Fruit fly (Drosophila melanogaster) whole organism, pupa: Measurements from ENCODE around the gene CG7166.

Source experiments
- CG10348 ChIP-seq: fragments of 200-800 bp; sonication (Bioruptor generic); IDR thresholded peaks from 2 replicates; pipeline ENCODE4 v1.3.6; 2022; ENCODE audit warnings: missing biosample characterization, missing genetic modification characterization
- CG12605 ChIP-seq: fragments of 200-800 bp; sonication (Bioruptor generic); IDR thresholded peaks from 2 replicates; pipeline ENCODE4 v1.3.6; 2022; ENCODE audit warnings: missing biosample characterization, missing genetic modification characterization
- CG13204 ChIP-seq: fragments of 200-800 bp; sonication (Bioruptor generic); optimal IDR thresholded peaks from 2 replicates; lab custom pipeline; 2018; ENCODE audit warnings: missing biosample characterization, mild to moderate bottlenecking, missing genetic modification characterization, moderate library complexity
- CG14655 ChIP-seq: fragments of 200-800 bp; sonication (Bioruptor generic); optimal IDR thresholded peaks from 3 replicates; lab custom pipeline; 2017; ENCODE audit warnings: mild to moderate bottlenecking, missing biosample characterization, missing genetic modification reagents, missing genetic modification characterization
- CG15710 ChIP-seq: fragments of 200-800 bp; sonication (Bioruptor generic); optimal IDR thresholded peaks from 2 replicates; lab custom pipeline; 2018; ENCODE audit warnings: missing biosample characterization, mild to moderate bottlenecking, missing genetic modification characterization, moderate library complexity
- CG17806 ChIP-seq: fragments of 200-800 bp; sonication (Bioruptor generic); optimal IDR thresholded peaks from 2 replicates; lab custom pipeline; 2018; ENCODE audit warnings: missing biosample characterization, mild to moderate bottlenecking, missing genetic modification characterization, moderate library complexity
- CG32121 ChIP-seq: fragments of 200-800 bp; sonication (Bioruptor generic); IDR thresholded peaks from 2 replicates; pipeline ENCODE4 v1.3.6; 2022; ENCODE audit warnings: missing biosample characterization, missing genetic modification characterization
- CG34367 ChIP-seq: fragments of 200-800 bp; sonication (Bioruptor generic); optimal IDR thresholded peaks from 2 replicates; lab custom pipeline; 2018; ENCODE audit warnings: missing biosample characterization, mild to moderate bottlenecking, missing genetic modification characterization
- CG4496 ChIP-seq: fragments of 200-800 bp; sonication (Bioruptor generic); IDR thresholded peaks from 3 replicates; pipeline ENCODE4 v1.3.6; 2022; ENCODE audit warnings: missing biosample characterization, missing genetic modification characterization
- CG8159 ChIP-seq: fragments of 200-800 bp; sonication (Bioruptor generic); optimal IDR thresholded peaks from 3 replicates; lab custom pipeline; 2018; ENCODE audit warnings: missing biosample characterization, mild to moderate bottlenecking, missing genetic modification characterization, moderate library complexity
- CG8301 ChIP-seq: fragments of 200-800 bp; sonication (Bioruptor generic); optimal IDR thresholded peaks from 2 replicates; lab custom pipeline; 2018; ENCODE audit warnings: missing biosample characterization, mild to moderate bottlenecking, missing genetic modification characterization
- CG9948 ChIP-seq: fragments of 200-800 bp; sonication (Bioruptor generic); optimal IDR thresholded peaks from 2 replicates; lab custom pipeline; 2018; ENCODE audit warnings: missing biosample characterization, mild to moderate bottlenecking, missing genetic modification characterization, moderate library complexity
- D1 ChIP-seq: fragments of 200-800 bp; sonication (Bioruptor generic); optimal IDR thresholded peaks from 2 replicates; lab custom pipeline; 2018; ENCODE audit warnings: missing biosample characterization, mild to moderate bottlenecking, missing genetic modification characterization, moderate library complexity
- EcR ChIP-seq: fragments of 200-800 bp; sonication (Bioruptor generic); optimal IDR thresholded peaks from 3 replicates; lab custom pipeline; 2019; ENCODE audit warnings: missing biosample characterization, missing genetic modification characterization, mild to moderate bottlenecking, moderate library complexity, missing genetic modification reagents
- Ets98B ChIP-seq: fragments of 200-800 bp; sonication (Bioruptor generic); IDR thresholded peaks from 2 replicates; pipeline ENCODE4 v1.3.6; 2022; ENCODE audit warnings: missing biosample characterization, missing genetic modification characterization
- Pif1A ChIP-seq: fragments of 200-800 bp; sonication (Bioruptor generic); optimal IDR thresholded peaks from 3 replicates; lab custom pipeline; 2016; ENCODE audit warnings: missing biosample characterization, missing genetic modification characterization
- Pif1B ChIP-seq: fragments of 200-800 bp; sonication (Bioruptor generic); optimal IDR thresholded peaks from 3 replicates; lab custom pipeline; 2016; ENCODE audit warnings: missing biosample characterization, missing genetic modification characterization
- Snoo ChIP-seq: fragments of 200-800 bp; sonication (Bioruptor generic); optimal IDR thresholded peaks from 3 replicates; lab custom pipeline; 2017; ENCODE audit warnings: missing biosample characterization, mild to moderate bottlenecking, missing genetic modification characterization, inconsistent platforms
- fd96Ca ChIP-seq: fragments of 200-800 bp; sonication (Bioruptor generic); IDR thresholded peaks from 3 replicates; pipeline ENCODE4 v1.3.6; 2022; ENCODE audit warnings: missing biosample characterization, missing genetic modification characterization
- gl ChIP-seq: fragments of 200-800 bp; sonication (Bioruptor generic); optimal IDR thresholded peaks from 2 replicates; lab custom pipeline; 2018; ENCODE audit warnings: missing biosample characterization, mild to moderate bottlenecking, missing genetic modification characterization
- rn ChIP-seq: fragments of 200-800 bp; sonication (Bioruptor generic); IDR thresholded peaks from 2 replicates; pipeline ENCODE4 v1.3.6; 2022; ENCODE audit warnings: missing biosample characterization, missing genetic modification characterization

The CG7166 gene

dm6 chr3L:21625547-21625946 lies at the start of gene CG7166, which contains the start of gene Alg11:
CG7166 (minus strand) TSS chr3L:21625647.
Alg11 (plus strand) TSS chr3L:21625806.
- TF ChIP-seq CG13204 (GFP tag; lab: Kevin White, UChicago) (no peak), D1 (no peak), CG10348 (GFP tag; lab: Robert Waterston, UW) (no peak), CG12605 (GFP tag; lab: Robert Waterston, UW) (no peak), Snoo (tag; lab: Kevin White, UChicago) (no peak), EcR (GFP tag; lab: Kevin White, UChicago) (no peak), CG14655 (no peak), CG8301 (no peak), CG8159 (tag; lab: Kevin White, UChicago) (no peak), CG4496 (GFP tag; lab: Robert Waterston, UW) (no peak), CG15710 (tag; lab: Kevin White, UChicago) (no peak), gl (no peak), Pif1B (no peak), CG17806 (no peak), CG34367 (tag; lab: Kevin White, UChicago) (no peak), Pif1A (no peak), fd96Ca (GFP tag; lab: Robert Waterston, UW) (no peak)

- TF ChIP-seq Snoo (tag; lab: Kevin White, UChicago) (no peak), CG14655 (no peak), CG17806 (no peak)
Measured at dm6 chr3L:21671839-21672238, 46.4 kb upstream of the CG7166 start, which contains the start of gene CG11249. CG11249 (plus strand) TSS chr3L:21672139.

- TF ChIP-seq CG4496 (GFP tag; lab: Robert Waterston, UW) (no peak), gl (no peak), fd96Ca (GFP tag; lab: Robert Waterston, UW) (no peak), CG32121 (GFP tag; lab: Robert Waterston, UW) (no peak), CG15710 (tag; lab: Kevin White, UChicago) (no peak), CG8301 (no peak), CG14655 (no peak), CG8159 (tag; lab: Kevin White, UChicago) (no peak), CG13204 (GFP tag; lab: Kevin White, UChicago) (no peak), EcR (GFP tag; lab: Kevin White, UChicago) (no peak), rn (GFP tag; lab: Robert Waterston, UW) (no peak), CG12605 (GFP tag; lab: Robert Waterston, UW) (no peak), CG34367 (tag; lab: Kevin White, UChicago) (no peak), Snoo (tag; lab: Kevin White, UChicago) (no peak)
- TF ChIP-seq, all 21 proteins: peak for 0
Measured at dm6 chr3L:21667530-21667929, 42.1 kb upstream of the CG7166 start.

DNA sequence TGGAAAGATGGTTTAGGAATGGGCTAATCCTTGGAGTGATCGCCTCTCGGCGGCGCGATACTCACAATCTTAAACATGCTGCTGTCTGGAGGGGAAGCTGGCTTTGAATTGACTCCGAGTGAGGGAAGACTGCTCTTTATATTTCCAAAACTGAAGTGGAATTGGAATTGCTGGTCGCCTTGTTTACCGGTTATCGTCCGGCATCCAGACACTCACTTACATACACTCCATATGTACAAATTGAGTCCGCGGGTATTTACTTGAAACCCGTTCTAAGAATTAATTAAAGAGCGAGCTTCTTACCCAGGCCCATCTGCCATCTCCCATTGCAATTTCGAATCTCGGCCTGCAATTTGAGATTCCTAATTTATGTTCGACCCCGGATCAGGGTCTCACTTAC lies 41.4 kb upstream of the CG7166 start, which contains the start of gene Cpr78E:
Cpr78E (minus strand) TSS at position 101 of the 400 bp plus-strand sequence.
- TF ChIP-seq CG13204 (GFP tag; lab: Kevin White, UChicago) (no peak), CG17806 (no peak), Pif1B (no peak), CG15710 (tag; lab: Kevin White, UChicago) (no peak), CG14655 (no peak), gl (no peak)

dm6 chr3L:21652768-21653167 lies 27.3 kb upstream of the CG7166 start:
- TF ChIP-seq CG34367 (tag; lab: Kevin White, UChicago), result no peak
- TF ChIP-seq CG8301, result no peak
- no peak for TF ChIP-seq CG10348 (GFP tag; lab: Robert Waterston, UW)
- no peak for TF ChIP-seq CG4496 (GFP tag; lab: Robert Waterston, UW)
- peak; percentile 58 for TF ChIP-seq EcR (GFP tag; lab: Kevin White, UChicago)
- TF ChIP-seq D1, result peak; percentile 66

DNA sequence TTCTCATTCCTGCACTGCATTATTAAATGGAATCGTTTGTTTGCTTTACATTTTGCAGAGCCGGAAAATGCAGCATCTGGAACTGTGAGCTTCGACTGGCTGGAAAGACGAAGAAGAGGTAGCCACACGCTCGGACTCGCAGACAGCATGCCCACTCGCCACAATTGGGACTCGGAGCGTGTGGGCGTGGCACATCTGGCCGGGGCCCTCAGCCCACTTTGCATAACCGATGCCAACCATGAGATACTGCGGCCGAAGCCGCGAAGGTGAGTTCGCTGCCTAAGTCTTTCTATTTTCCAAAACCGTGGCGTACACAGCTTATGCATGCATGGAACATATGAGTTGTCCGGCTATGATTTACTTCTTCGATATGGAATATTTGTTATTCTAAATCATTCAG lies 26.7 kb upstream of the CG7166 start:
- TF ChIP-seq fd96Ca (GFP tag; lab: Robert Waterston, UW) (no peak), Ets98B (GFP tag; lab: Robert Waterston, UW) (no peak), CG4496 (GFP tag; lab: Robert Waterston, UW) (no peak), CG9948 (tag; lab: Kevin White, UChicago) (no peak), Pif1B (no peak), CG17806 (no peak), CG12605 (GFP tag; lab: Robert Waterston, UW) (no peak), CG32121 (GFP tag; lab: Robert Waterston, UW) (no peak), Pif1A (no peak), Snoo (tag; lab: Kevin White, UChicago) (no peak), rn (GFP tag; lab: Robert Waterston, UW) (no peak), CG10348 (GFP tag; lab: Robert Waterston, UW) (no peak), CG15710 (tag; lab: Kevin White, UChicago) (no peak)

DNA sequence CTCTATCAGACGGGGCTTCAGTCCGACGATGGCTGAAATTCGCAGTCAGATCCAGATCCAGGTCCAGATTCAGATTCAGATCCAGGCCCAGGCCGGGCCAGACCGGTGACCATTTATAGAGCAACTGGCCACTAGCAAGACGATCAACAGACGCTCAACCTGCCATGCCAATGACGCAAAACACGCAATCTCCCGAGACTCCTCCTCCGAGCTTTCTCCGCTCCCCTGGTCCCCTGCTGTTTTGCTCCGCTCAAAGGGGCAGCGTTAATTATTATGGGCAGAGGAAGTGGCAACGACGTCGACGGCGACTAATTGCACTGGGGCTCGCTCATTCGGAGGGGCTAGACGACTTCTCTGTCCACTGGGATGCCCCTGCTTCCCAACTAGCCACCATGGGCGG lies 26.0 kb upstream of the CG7166 start:
- no peak for TF ChIP-seq Pif1A
- peak; percentile 20 for TF ChIP-seq EcR (GFP tag; lab: Kevin White, UChicago)
- no peak for TF ChIP-seq CG9948 (tag; lab: Kevin White, UChicago)
- TF ChIP-seq gl, result no peak
- TF ChIP-seq CG13204 (GFP tag; lab: Kevin White, UChicago), result peak; percentile 64
